Worm (Caenorhabditis elegans) whole organism, L3 larva: Measurements from ENCODE around the gene T21B10.4.

Experiments used
- ceh-82 ChIP-seq: fragments of 150-350 bp; optimal IDR thresholded peaks from 2 replicates; lab custom pipeline; 2014; ENCODE audit warnings: missing biosample characterization, missing genetic modification characterization
- elt-2 ChIP-seq: sonication (generic microtip); optimal IDR thresholded peaks from 2 replicates; lab custom pipeline; 2016; ENCODE audit warnings: missing genetic modification reagents, mild to moderate bottlenecking, missing genetic modification characterization, missing compliant biosample characterization
- elt-3 ChIP-seq, 3 experiments: fragments of 150-350 bp in 1 of 3; sonication (generic microtip) in 2 of 3; optimal IDR thresholded peaks; 2 replicates in 2 of 3; 4 replicates in 1 of 3; lab custom pipeline; 2014 to 2017; ENCODE audit warnings: missing biosample characterization in 3 of 3, missing genetic modification characterization in 3 of 3
- fos-1 ChIP-seq: fragments of 150-350 bp; optimal IDR thresholded peaks from 2 replicates; lab custom pipeline; 2014; ENCODE audit warnings: missing biosample characterization, missing genetic modification characterization
- jun-1 ChIP-seq: fragments of 150-350 bp; optimal IDR thresholded peaks from 2 replicates; lab custom pipeline; 2014; ENCODE audit warnings: missing biosample characterization, missing genetic modification reagents, missing genetic modification characterization
- lin-39 ChIP-seq: fragments of 150-350 bp; optimal IDR thresholded peaks from 2 replicates; lab custom pipeline; 2018; ENCODE audit warnings: missing biosample characterization, missing genetic modification reagents, missing genetic modification characterization
- nhr-11 ChIP-seq: fragments of 150-350 bp; optimal IDR thresholded peaks from 2 replicates; lab custom pipeline; 2014; ENCODE audit warnings: missing biosample characterization, missing genetic modification characterization
- nhr-237 ChIP-seq: fragments of 150-350 bp; optimal IDR thresholded peaks from 2 replicates; lab custom pipeline; 2014; ENCODE audit warnings: missing biosample characterization, missing genetic modification characterization
- nhr-28 ChIP-seq: fragments of 150-350 bp; optimal IDR thresholded peaks from 2 replicates; lab custom pipeline; 2014; ENCODE audit warnings: missing biosample characterization, missing genetic modification characterization
- nhr-76 ChIP-seq: fragments of 150-350 bp; sonication (generic microtip); optimal IDR thresholded peaks from 5 replicates; lab custom pipeline; 2014; ENCODE audit warnings: missing biosample characterization, missing genetic modification characterization
- nhr-77 ChIP-seq: fragments of 150-350 bp; optimal IDR thresholded peaks from 2 replicates; lab custom pipeline; 2014; ENCODE audit warnings: missing biosample characterization, missing genetic modification characterization
- sea-2 ChIP-seq: fragments of 150-350 bp; sonication (generic microtip); optimal IDR thresholded peaks from 4 replicates; lab custom pipeline; 2014; ENCODE audit warnings: missing biosample characterization, missing genetic modification reagents, missing genetic modification characterization
- unc-62 ChIP-seq: fragments of 150-350 bp; sonication (generic microtip); optimal IDR thresholded peaks from 4 replicates; lab custom pipeline; 2014; ENCODE audit warnings: missing biosample characterization, missing genetic modification reagents, missing genetic modification characterization

ce11 chrII:8961450-8961849 is 20.8 kb downstream of the T21B10.4 start:
- no peak for TF ChIP-seq elt-3 (tag; optimal IDR thresholded peaks at IDR 0.05; lab: Kevin White, UChicago)
- TF ChIP-seq nhr-28 = no peak
- no peak for TF ChIP-seq ceh-82 (tag; lab: Kevin White, UChicago)
- peak; percentile 74 for TF ChIP-seq lin-39 (tag; lab: Kevin White, UChicago)
- TF ChIP-seq nhr-77 (tag; lab: Kevin White, UChicago) = no peak
- no peak for TF ChIP-seq elt-2 (tag; lab: Kevin White, UChicago)
- TF ChIP-seq nhr-237 (tag; lab: Kevin White, UChicago) = no peak
- no peak for TF ChIP-seq sea-2
- TF ChIP-seq jun-1 (tag; lab: Kevin White, UChicago) = no peak
- TF ChIP-seq unc-62 (GFP tag; lab: Kevin White, UChicago) = no peak
- TF ChIP-seq nhr-11 = no peak
- no peak for TF ChIP-seq fos-1 (tag; lab: Kevin White, UChicago)
- no peak for TF ChIP-seq nhr-76 (tag; lab: Kevin White, UChicago)
